Fruit fly (Drosophila melanogaster): ENCODE results near the gene CG6310.
A peak's percentile ranks its signal among the peaks of the same experiment; 100 is the strongest.

The CG6310 gene

dm6 chr3L:11084557-11085231 is 15.0 kb upstream of the CG6310 start (continued):
- TF ChIP-seq HmgZ (tag; optimal IDR thresholded peaks at IDR 0.05) (peak; percentile 94), zfh2 (GFP tag; optimal IDR thresholded peaks at IDR 0.05) (peak; percentile 74), yki (optimal IDR thresholded peaks at IDR 0.05) (no peak), seq (GFP tag; IDR thresholded peaks at IDR 0.05) (peak; percentile 95), chn (GFP tag; optimal IDR thresholded peaks at IDR 0.05) (peak; percentile 97), org-1 (GFP tag; optimal IDR thresholded peaks at IDR 0.05) (peak; percentile 93), tio (GFP tag; optimal IDR thresholded peaks at IDR 0.05) (peak; percentile 95), CG8478 (optimal IDR thresholded peaks at IDR 0.05) (no peak), C15 (GFP tag; IDR thresholded peaks at IDR 0.05) (peak; percentile 81), dimm (GFP tag; IDR thresholded peaks at IDR 0.05) (peak; percentile 90), zfh1 (GFP tag; IDR thresholded peaks at IDR 0.05) (peak; percentile 98), ind (GFP tag; optimal IDR thresholded peaks at IDR 0.05) (peak; percentile 94), Abd-B (GFP tag; optimal IDR thresholded peaks at IDR 0.05) (peak; percentile 95), gcm2 (GFP tag; optimal IDR thresholded peaks at IDR 0.05) (peak; percentile 95), CG15269 (tag; optimal IDR thresholded peaks at IDR 0.05) (peak; percentile 97), mirr (GFP tag; optimal IDR thresholded peaks at IDR 0.05) (no peak), Myb (GFP tag; optimal IDR thresholded peaks at IDR 0.05) (peak; percentile 81), CG14667 (GFP tag; IDR thresholded peaks at IDR 0.05) (peak; percentile 92), hkb (optimal IDR thresholded peaks at IDR 0.05) (no peak), hkb (GFP tag; IDR thresholded peaks at IDR 0.05) (peak; percentile 98), CG12942 (GFP tag; optimal IDR thresholded peaks at IDR 0.05) (peak; percentile 96), Meics (GFP tag; optimal IDR thresholded peaks at IDR 0.05) (peak; percentile 89), CG14050 (GFP tag; IDR thresholded peaks at IDR 0.05) (peak; percentile 93), Blimp-1 (GFP tag; optimal IDR thresholded peaks at IDR 0.05) (peak; percentile 95), CG17385 (GFP tag; optimal IDR thresholded peaks at IDR 0.05) (peak; percentile 95), HLH54F (GFP tag; optimal IDR thresholded peaks at IDR 0.05) (peak; percentile 91), CG2202 (tag; optimal IDR thresholded peaks at IDR 0.05) (peak; percentile 98), unpg (GFP tag; optimal IDR thresholded peaks at IDR 0.05) (peak; percentile 97), Asciz (GFP tag; optimal IDR thresholded peaks at IDR 0.05) (peak; percentile 98), CkIIα-i1 (GFP tag; IDR thresholded peaks at IDR 0.05) (peak; percentile 66; the same call in 1 of the 2 replicates), toy (GFP tag; IDR thresholded peaks at IDR 0.05) (peak; percentile 77), gfzf (GFP tag; optimal IDR thresholded peaks at IDR 0.05) (peak; percentile 19), trem (tag; optimal IDR thresholded peaks at IDR 0.05) (peak; percentile 94), CG7987 (GFP tag; optimal IDR thresholded peaks at IDR 0.05) (peak; percentile 86), CG30020 (tag; optimal IDR thresholded peaks at IDR 0.05) (peak; percentile 82), CG2120 (GFP tag; optimal IDR thresholded peaks at IDR 0.05) (peak; percentile 89), CG18764 (GFP tag; optimal IDR thresholded peaks at IDR 0.05) (peak; percentile 96), Usf (GFP tag; optimal IDR thresholded peaks at IDR 0.05) (peak; percentile 77), CG6272 (GFP tag; IDR thresholded peaks at IDR 0.05) (peak; percentile 88), ap (GFP tag; IDR thresholded peaks at IDR 0.05) (peak; percentile 97), aop (GFP tag; IDR thresholded peaks at IDR 0.05) (peak; percentile 92), NC2α (GFP tag; optimal IDR thresholded peaks at IDR 0.05) (peak; percentile 95), Atf6 (GFP tag; IDR thresholded peaks at IDR 0.05) (peak; percentile 93), CG10209 (GFP tag; optimal IDR thresholded peaks at IDR 0.05) (peak; percentile 96), pros (GFP tag; optimal IDR thresholded peaks at IDR 0.05) (peak; percentile 73), CG11456 (GFP tag; IDR thresholded peaks at IDR 0.05) (peak; percentile 90), caup (GFP tag; optimal IDR thresholded peaks at IDR 0.05; ENCODE audit: severe bottlenecking) (peak; percentile 92), CG4328 (GFP tag; optimal IDR thresholded peaks at IDR 0.05) (peak; percentile 82), Hand (GFP tag; optimal IDR thresholded peaks at IDR 0.05) (peak; percentile 85), CG13424 (tag; optimal IDR thresholded peaks at IDR 0.05) (peak; percentile 97), YL-1 (GFP tag; optimal IDR thresholded peaks at IDR 0.05) (peak; percentile 91)
